Worm (Caenorhabditis elegans) whole organism, early embryonic: ENCODE results near the gene arrd-23.

Source experiments
- B0310.2 ChIP-seq: sonication (generic microtip); optimal IDR thresholded peaks from 2 replicates; lab custom pipeline; 2016; ENCODE audit warnings: mild to moderate bottlenecking, missing genetic modification characterization, missing compliant biosample characterization
- F13C5.2 ChIP-seq: sonication (generic microtip); optimal IDR thresholded peaks from 2 replicates; lab custom pipeline; 2017; ENCODE audit warnings: mild to moderate bottlenecking, missing genetic modification characterization, inconsistent platforms, missing compliant biosample characterization
- ama-1 ChIP-seq: fragments of 150-350 bp; optimal IDR thresholded peaks from 2 replicates; lab custom pipeline; 2014
- ceh-13 ChIP-seq: fragments of 200-800 bp; sonication (Bioruptor generic); optimal IDR thresholded peaks from 2 replicates; lab custom pipeline; 2018; ENCODE audit warnings: mild to moderate bottlenecking, missing genetic modification characterization, missing compliant biosample characterization
- ets-7 ChIP-seq: sonication (generic microtip); optimal IDR thresholded peaks from 2 replicates; lab custom pipeline; 2016; ENCODE audit warnings: missing genotype, missing genetic modification characterization, missing compliant biosample characterization
- flt-1 ChIP-seq: fragments of 200-800 bp; sonication (Bioruptor generic); IDR thresholded peaks from 2 replicates; pipeline ENCODE4 v1.3.6; 2022; ENCODE audit warnings: missing genetic modification characterization, missing compliant biosample characterization
- hmg-4 ChIP-seq: fragments of 200-800 bp; sonication (Bioruptor generic); optimal IDR thresholded peaks from 2 replicates; lab custom pipeline; 2018; ENCODE audit warnings: mild to moderate bottlenecking, missing genetic modification characterization, missing compliant biosample characterization
- pes-1 ChIP-seq: fragments of 200-800 bp; sonication (Bioruptor generic); IDR thresholded peaks from 2 replicates; pipeline ENCODE4 v1.3.6; 2022; ENCODE audit warnings: missing genetic modification reagents, missing genetic modification characterization, missing compliant biosample characterization
- sea-1 ChIP-seq: fragments of 200-800 bp; sonication (Bioruptor generic); conservative IDR thresholded peaks from 2 replicates; pipeline ENCODE4 v1.3.6; 2022; ENCODE audit warnings: missing genetic modification characterization, missing compliant biosample characterization
- tbx-11 ChIP-seq: fragments of 200-800 bp; sonication (Bioruptor generic); IDR thresholded peaks from 2 replicates; pipeline ENCODE4 v1.3.6; 2022; ENCODE audit warnings: missing genetic modification characterization, missing compliant biosample characterization
- tbx-37 ChIP-seq: fragments of 200-800 bp; sonication (Bioruptor generic); conservative IDR thresholded peaks from 2 replicates; pipeline ENCODE4 v1.3.6; 2022; ENCODE audit warnings: missing genetic modification reagents, missing genetic modification characterization, missing compliant biosample characterization
- tra-4 ChIP-seq: sonication (generic microtip); optimal IDR thresholded peaks from 2 replicates; lab custom pipeline; 2017; ENCODE audit warnings: missing genetic modification characterization, missing compliant biosample characterization

- TF ChIP-seq tbx-11 (GFP tag; lab: Robert Waterston, UW) (no peak), F13C5.2 (no peak), ama-1 (lab: Kevin White, UChicago) (no peak), B0310.2 (no peak), flt-1 (GFP tag; lab: Robert Waterston, UW) (no peak), tra-4 (tag; lab: Kevin White, UChicago) (no peak), tbx-37 (no peak), pes-1 (GFP tag; lab: Robert Waterston, UW) (no peak), ets-7 (tag; lab: Kevin White, UChicago) (no peak), sea-1 (GFP tag; lab: Robert Waterston, UW) (no peak), hmg-4 (GFP tag; lab: Kevin White, UChicago) (no peak), ceh-13 (GFP tag; lab: Kevin White, UChicago) (no peak)
These were observed 10.5 kb upstream of the arrd-23 start for ce11 chrX:4875296-4875695.
